Fruit fly (Drosophila melanogaster) whole organism, adult: Measurements from ENCODE around the gene CG3698.

Experiments used
- CG1620 ChIP-seq: fragments of 200-800 bp; sonication (Bioruptor generic); optimal IDR thresholded peaks from 2 replicates; lab custom pipeline; 2016; ENCODE audit warnings: missing biosample characterization, missing genetic modification characterization
- CG7045 ChIP-seq: fragments of 200-800 bp; sonication (Bioruptor generic); optimal IDR thresholded peaks from 2 replicates; lab custom pipeline; 2017; ENCODE audit warnings: missing biosample characterization, mild to moderate bottlenecking, missing genetic modification characterization
- Crg-1 ChIP-seq: fragments of 200-800 bp; sonication (Bioruptor generic); optimal IDR thresholded peaks from 2 replicates; lab custom pipeline; 2016; ENCODE audit warnings: missing biosample characterization, missing genetic modification characterization
- cnc ChIP-seq, 2 experiments: fragments of >200 bp; optimal IDR thresholded peaks; 2 replicates each; lab custom pipeline; 2017
- toe ChIP-seq: fragments of 200-800 bp; sonication (Bioruptor generic); optimal IDR thresholded peaks from 2 replicates; lab custom pipeline; 2016; ENCODE audit warnings: missing biosample characterization, missing genetic modification characterization

dm6 chr3L:20767227-20767626, 30.9 kb downstream of the CG3698 start:
- no peak for TF ChIP-seq CG7045
- TF ChIP-seq Crg-1 (GFP tag; lab: Kevin White, UChicago): no peak
- TF ChIP-seq CG1620 (GFP tag; lab: Kevin White, UChicago): no peak
- no peak for TF ChIP-seq cnc (optimal IDR thresholded peaks at IDR 0.05; lab: Kevin White, UChicago)
- TF ChIP-seq toe: no peak
